Fruit fly (Drosophila melanogaster) whole organism, embryonic: Measurements from ENCODE around the gene TfIIS.

Experiments
- Abd-B ChIP-seq: fragments of 200-800 bp; sonication (Bioruptor generic); optimal IDR thresholded peaks from 2 replicates; lab custom pipeline; 2018; ENCODE audit warnings: missing biosample characterization, mild to moderate bottlenecking, missing genetic modification characterization, moderate library complexity
- CG10147 ChIP-seq: fragments of 200-800 bp; sonication (Bioruptor generic); optimal IDR thresholded peaks from 2 replicates; lab custom pipeline; 2019; ENCODE audit warnings: missing biosample characterization, mild to moderate bottlenecking, missing genetic modification characterization, moderate library complexity
- CG12659 ChIP-seq: fragments of 200-800 bp; sonication (Bioruptor generic); optimal IDR thresholded peaks from 3 replicates; lab custom pipeline; 2017; ENCODE audit warnings: mild to moderate bottlenecking, missing biosample characterization, missing genetic modification reagents, missing genetic modification characterization
- CG13296 ChIP-seq: fragments of 200-800 bp; sonication (Bioruptor generic); optimal IDR thresholded peaks from 3 replicates; lab custom pipeline; 2018; ENCODE audit warnings: missing biosample characterization, mild to moderate bottlenecking, missing genetic modification characterization
- CG18476 ChIP-seq: fragments of 200-800 bp; sonication (Bioruptor generic); optimal IDR thresholded peaks from 2 replicates; lab custom pipeline; 2016; ENCODE audit warnings: missing biosample characterization, mild to moderate bottlenecking, missing genetic modification characterization
- CG18619 ChIP-seq: fragments of 200-800 bp; sonication (Bioruptor generic); optimal IDR thresholded peaks from 3 replicates; lab custom pipeline; 2017; ENCODE audit warnings: missing biosample characterization, mild to moderate bottlenecking, missing genetic modification characterization
- CG31388 ChIP-seq: fragments of 200-800 bp; sonication (Bioruptor generic); optimal IDR thresholded peaks from 2 replicates; lab custom pipeline; 2016; ENCODE audit warnings: missing biosample characterization, missing genetic modification characterization
- CG32532 ChIP-seq: fragments of 200-800 bp; sonication (Bioruptor generic); IDR thresholded peaks from 2 replicates; pipeline ENCODE4 v1.3.6; 2022; ENCODE audit warnings: missing biosample characterization, missing genetic modification characterization
- CG34224 ChIP-seq: fragments of 200-800 bp; sonication (Bioruptor generic); IDR thresholded peaks from 3 replicates; pipeline ENCODE4 v1.3.6; 2022; ENCODE audit warnings: missing biosample characterization, missing genetic modification characterization; ENCODE audit not compliant: partially characterized antibody
- CG3838 ChIP-seq: fragments of 200-800 bp; sonication (Bioruptor generic); optimal IDR thresholded peaks from 3 replicates; lab custom pipeline; 2016; ENCODE audit warnings: missing biosample characterization, missing genetic modification characterization
- CG4854 ChIP-seq: fragments of 200-800 bp; sonication (Bioruptor generic); optimal IDR thresholded peaks from 2 replicates; lab custom pipeline; 2016; ENCODE audit warnings: missing biosample characterization, missing genetic modification characterization, inconsistent platforms
- CG6175 ChIP-seq: fragments of 200-800 bp; sonication (Bioruptor generic); IDR thresholded peaks from 3 replicates; pipeline ENCODE4 v1.3.6; 2022; ENCODE audit warnings: missing biosample characterization, missing genetic modification characterization
- CG8924 ChIP-seq: fragments of 200-800 bp; optimal IDR thresholded peaks from 3 replicates; lab custom pipeline; 2019; ENCODE audit warnings: missing biosample characterization, mild to moderate bottlenecking, missing genetic modification characterization, moderate library complexity
- CG9609 ChIP-seq: fragments of 200-800 bp; sonication (Bioruptor generic); optimal IDR thresholded peaks from 3 replicates; lab custom pipeline; 2016; ENCODE audit warnings: missing biosample characterization, missing genetic modification characterization
- E2f2 ChIP-seq: fragments of 200-800 bp; sonication (Bioruptor generic); IDR thresholded peaks from 2 replicates; pipeline ENCODE4 v1.3.6; 2022; ENCODE audit warnings: missing biosample characterization, missing genetic modification characterization
- GATAe ChIP-seq: fragments of 200-800 bp; sonication (Bioruptor generic); conservative IDR thresholded peaks from 2 replicates; pipeline ENCODE4 v1.3.6; 2022; ENCODE audit warnings: missing biosample characterization, missing genetic modification characterization
- HLH3B ChIP-seq: fragments of 200-800 bp; sonication (Bioruptor generic); IDR thresholded peaks from 2 replicates; pipeline ENCODE4 v1.3.6; 2022; ENCODE audit warnings: missing biosample characterization, missing genetic modification characterization
- Hand ChIP-seq: fragments of 200-800 bp; sonication (Bioruptor generic); optimal IDR thresholded peaks from 2 replicates; lab custom pipeline; 2017; ENCODE audit warnings: mild to moderate bottlenecking, missing biosample characterization, missing genetic modification reagents, missing genetic modification characterization
- Med ChIP-seq: fragments of 200-800 bp; sonication (Bioruptor generic); peaks from one replicate; lab custom pipeline; 2016; ENCODE audit warnings: missing biosample characterization, missing genetic modification characterization, mild to moderate bottlenecking, inconsistent platforms, moderate library complexity
- Mes4 ChIP-seq: fragments of 200-800 bp; sonication (Bioruptor generic); optimal IDR thresholded peaks from 2 replicates; lab custom pipeline; 2016; ENCODE audit warnings: missing biosample characterization, missing genetic modification characterization
- Neu2 ChIP-seq: fragments of 200-800 bp; sonication (Bioruptor generic); optimal IDR thresholded peaks from 3 replicates; lab custom pipeline; 2016; ENCODE audit warnings: missing biosample characterization, missing genetic modification characterization, borderline replicate concordance
- Nf-YC ChIP-seq: fragments of 200-800 bp; optimal IDR thresholded peaks from 3 replicates; lab custom pipeline; 2019; ENCODE audit warnings: missing biosample characterization, mild to moderate bottlenecking, missing genetic modification characterization, moderate library complexity
- Opbp ChIP-seq: fragments of 200-800 bp; sonication (Bioruptor generic); IDR thresholded peaks from 3 replicates; pipeline ENCODE4 v1.3.6; 2022; ENCODE audit warnings: missing biosample characterization, missing genetic modification characterization; ENCODE audit not compliant: partially characterized antibody
- Ptx1 ChIP-seq: fragments of 200-800 bp; sonication (Bioruptor generic); IDR thresholded peaks from 2 replicates; pipeline ENCODE4 v1.3.6; 2022; ENCODE audit warnings: missing biosample characterization, missing genetic modification characterization
- Scr ChIP-seq: fragments of 200-800 bp; sonication (Bioruptor generic); IDR thresholded peaks from 2 replicates; pipeline ENCODE4 v1.3.6; 2022; ENCODE audit warnings: missing biosample characterization, missing genetic modification characterization; ENCODE audit not compliant: partially characterized antibody
- Six4 ChIP-seq: fragments of 200-800 bp; sonication (Bioruptor generic); optimal IDR thresholded peaks from 2 replicates; lab custom pipeline; 2016; ENCODE audit warnings: missing biosample characterization, missing genetic modification characterization
- amos ChIP-seq: fragments of 200-800 bp; sonication (Bioruptor generic); IDR thresholded peaks from 2 replicates; pipeline ENCODE4 v1.3.6; 2022; ENCODE audit warnings: missing biosample characterization, missing genetic modification characterization; ENCODE audit not compliant: partially characterized antibody
- ash1 ChIP-seq: fragments of 200-800 bp; sonication (Bioruptor generic); optimal IDR thresholded peaks from 2 replicates; lab custom pipeline; 2018; ENCODE audit warnings: missing biosample characterization, mild to moderate bottlenecking, missing genetic modification characterization
- bbx ChIP-seq: fragments of 200-800 bp; sonication (Bioruptor generic); IDR thresholded peaks from 2 replicates; pipeline ENCODE4 v1.3.6; 2022; ENCODE audit warnings: missing biosample characterization, missing genetic modification characterization; ENCODE audit not compliant: partially characterized antibody
- cad ChIP-seq: fragments of >200 bp; optimal IDR thresholded peaks from 2 replicates; lab custom pipeline; 2017; ENCODE audit warnings: missing biosample characterization, missing genetic modification characterization
- chinmo ChIP-seq: fragments of 200-800 bp; sonication (Bioruptor generic); IDR thresholded peaks from 4 replicates; pipeline ENCODE4 v1.3.6; 2022; ENCODE audit warnings: missing biosample characterization, missing genetic modification characterization; ENCODE audit not compliant: partially characterized antibody
- crc ChIP-seq: fragments of 200-800 bp; sonication (Bioruptor generic); optimal IDR thresholded peaks from 2 replicates; lab custom pipeline; 2016; ENCODE audit warnings: missing biosample characterization, missing genetic modification characterization
- fd96Cb ChIP-seq: fragments of 200-800 bp; sonication (Bioruptor generic); optimal IDR thresholded peaks from 2 replicates; lab custom pipeline; 2018; ENCODE audit warnings: missing biosample characterization, mild to moderate bottlenecking, missing genetic modification characterization, moderate library complexity
- fu2 ChIP-seq: fragments of 200-800 bp; sonication (Bioruptor generic); optimal IDR thresholded peaks from 2 replicates; lab custom pipeline; 2016; ENCODE audit warnings: missing biosample characterization, missing genetic modification characterization
- gsb ChIP-seq: fragments of 200-800 bp; sonication (Bioruptor generic); IDR thresholded peaks from 2 replicates; pipeline ENCODE4 v1.3.6; 2022; ENCODE audit warnings: missing biosample characterization, missing genetic modification characterization
- h ChIP-seq: fragments of >200 bp; optimal IDR thresholded peaks from 2 replicates; lab custom pipeline; 2017
- hb ChIP-seq: fragments of 200-800 bp; sonication (Bioruptor generic); IDR thresholded peaks from 3 replicates; pipeline ENCODE4 v1.3.6; 2022; ENCODE audit warnings: missing biosample characterization, missing genetic modification characterization; ENCODE audit not compliant: partially characterized antibody
- jing ChIP-seq: fragments of 200-800 bp; sonication (Bioruptor generic); optimal IDR thresholded peaks from 2 replicates; lab custom pipeline; 2018; ENCODE audit warnings: missing biosample characterization, mild to moderate bottlenecking, missing genetic modification characterization
- mam ChIP-seq: fragments of 200-800 bp; sonication (Bioruptor generic); optimal IDR thresholded peaks from 3 replicates; lab custom pipeline; 2016; ENCODE audit warnings: missing biosample characterization, missing genetic modification characterization
- mld ChIP-seq: fragments of 200-800 bp; sonication (Bioruptor generic); IDR thresholded peaks from 3 replicates; pipeline ENCODE4 v1.3.6; 2022; ENCODE audit warnings: missing biosample characterization, missing genetic modification characterization; ENCODE audit not compliant: partially characterized antibody
- nerfin-2 ChIP-seq: fragments of 200-800 bp; sonication (Bioruptor generic); IDR thresholded peaks from 2 replicates; pipeline ENCODE4 v1.3.6; 2022; ENCODE audit warnings: missing biosample characterization, missing genetic modification characterization; ENCODE audit not compliant: partially characterized antibody
- onecut ChIP-seq: fragments of 200-800 bp; sonication (Bioruptor generic); IDR thresholded peaks from 2 replicates; pipeline ENCODE4 v1.3.6; 2022; ENCODE audit warnings: missing biosample characterization, missing genetic modification characterization
- pan ChIP-seq, 4 experiments: fragments of >200 bp in 3 of 4; fragments of 200-800 bp in 1 of 4; sonication (Bioruptor generic) in 1 of 4; optimal IDR thresholded peaks in 3 of 4; IDR thresholded peaks in 1 of 4; 2 replicates each; pipeline versions ENCODE4 v1.3.6 to Lab custom; 2017 to 2022; ENCODE audit warnings: missing biosample characterization in 2 of 4, missing genetic modification characterization in 2 of 4, mixed read lengths in 1 of 4
- peb ChIP-seq: fragments of 200-800 bp; sonication (Bioruptor generic); IDR thresholded peaks from 2 replicates; pipeline ENCODE4 v1.3.6; 2022; ENCODE audit warnings: missing biosample characterization, missing genetic modification characterization
- pho ChIP-seq: fragments of 200-800 bp; sonication (Bioruptor generic); optimal IDR thresholded peaks from 2 replicates; lab custom pipeline; 2016; ENCODE audit warnings: missing biosample characterization, missing genetic modification characterization
- tgo ChIP-seq: fragments of 200-800 bp; sonication (Bioruptor generic); IDR thresholded peaks from 3 replicates; pipeline ENCODE4 v1.3.6; 2022; ENCODE audit warnings: missing biosample characterization, missing genetic modification characterization
- tio ChIP-seq: fragments of 200-800 bp; sonication (Bioruptor generic); optimal IDR thresholded peaks from 2 replicates; lab custom pipeline; 2017; ENCODE audit warnings: missing biosample characterization, missing genetic modification characterization, inconsistent platforms
- zf30C ChIP-seq: fragments of 200-800 bp; sonication (Bioruptor generic); optimal IDR thresholded peaks from 3 replicates; lab custom pipeline; 2018; ENCODE audit warnings: missing biosample characterization, mild to moderate bottlenecking, missing genetic modification characterization

The TfIIS gene

dm6 chr2L:15038339-15039308, 21.9 kb downstream of the TfIIS start, which contains the start of gene CIAPIN1 (continued):
- TF ChIP-seq pan (optimal IDR thresholded peaks at IDR 0.05; lab: Kevin White, UChicago) (no peak), pan (GFP tag; optimal IDR thresholded peaks at IDR 0.05 in 1 of 2, IDR thresholded peaks at IDR 0.05 in 1 of 2) (no peak), zf30C (GFP tag; lab: Kevin White, UChicago) (no peak), Mes4 (GFP tag; lab: Kevin White, UChicago) (no peak), CG31388 (GFP tag; lab: Kevin White, UChicago) (no peak), h (no peak), tgo (GFP tag; lab: Robert Waterston, UW) (no peak), mam (no peak), Scr (no peak; the same call in none of the 2 replicates), CG13296 (GFP tag; lab: Kevin White, UChicago) (no peak), Six4 (GFP tag; lab: Kevin White, UChicago) (no peak), tio (GFP tag; lab: Kevin White, UChicago) (peak; percentile 22), Ptx1 (GFP tag; lab: Robert Waterston, UW) (no peak), CG10147 (GFP tag; lab: Kevin White, UChicago) (no peak), CG34224 (no peak), CG18476 (GFP tag; lab: Kevin White, UChicago) (no peak), Opbp (GFP tag; lab: Robert Waterston, UW) (peak; percentile 54; the same call in 2 of the 3 replicates), Med (no peak), CG18619 (no peak), chinmo (0 out of 4 replicates have a peak, but pooled peaks have one; percentile 32), peb (GFP tag; lab: Robert Waterston, UW) (no peak), bbx (GFP tag; lab: Robert Waterston, UW) (peak; percentile 65), CG3838 (GFP tag; lab: Kevin White, UChicago) (no peak), CG9609 (GFP tag; lab: Kevin White, UChicago) (no peak), hb (GFP tag; lab: Robert Waterston, UW) (no peak), GATAe (GFP tag; lab: Robert Waterston, UW) (no peak), HLH3B (no peak), ash1 (no peak), cad (no peak), E2f2 (peak; percentile 8; the same call in 1 of the 2 replicates), CG8924 (tag; lab: Kevin White, UChicago) (no peak), Hand (GFP tag; lab: Kevin White, UChicago) (no peak), pho (GFP tag; lab: Kevin White, UChicago) (no peak), CG4854 (GFP tag; lab: Kevin White, UChicago) (no peak), fd96Cb (tag; lab: Kevin White, UChicago) (no peak), CG32532 (GFP tag; lab: Robert Waterston, UW) (no peak), gsb (no peak), CG6175 (GFP tag; lab: Robert Waterston, UW) (no peak), mld (GFP tag; lab: Robert Waterston, UW) (peak; percentile 46; the same call in 1 of the 3 replicates), CG12659 (no peak), jing (GFP tag; lab: Kevin White, UChicago) (no peak), onecut (no peak), amos (GFP tag; lab: Robert Waterston, UW) (peak; percentile 50), nerfin-2 (peak; percentile 66), Abd-B (GFP tag; lab: Kevin White, UChicago) (no peak), crc (GFP tag; lab: Kevin White, UChicago) (no peak), fu2 (GFP tag; lab: Kevin White, UChicago) (no peak), Neu2 (GFP tag; lab: Kevin White, UChicago) (no peak), Nf-YC (tag; lab: Kevin White, UChicago) (no peak)
